Fruit fly (Drosophila melanogaster) whole organism: Measurements from ENCODE around the gene Kdm2.

Experiments
- psq ChIP-seq: fragments of >200 bp; optimal IDR thresholded peaks from 2 replicates; lab custom pipeline; 2017
- usp ChIP-seq: fragments of >200 bp; optimal IDR thresholded peaks from 2 replicates; lab custom pipeline; 2017; ENCODE audit warnings: missing biosample characterization, missing genetic modification characterization, mixed read lengths

DNA sequence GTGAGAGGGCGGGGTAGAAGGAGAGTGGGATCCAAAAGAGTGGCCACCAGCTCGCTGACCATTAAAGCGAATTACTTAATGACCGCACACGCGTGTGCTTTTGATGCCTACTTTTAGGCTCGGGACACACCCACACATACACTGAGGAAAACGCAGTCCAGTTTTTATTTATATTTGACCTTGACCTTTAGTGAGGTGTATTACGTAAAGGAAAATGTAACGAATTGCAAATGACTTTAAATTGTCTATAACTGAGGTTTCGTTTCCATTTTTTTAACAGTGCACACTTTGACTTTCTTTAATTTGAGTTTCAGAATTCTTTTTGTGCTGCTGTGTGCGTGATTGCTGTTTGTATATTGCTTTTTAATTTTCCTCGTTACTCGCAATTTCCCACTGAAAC is 33.0 kb downstream of the Kdm2 start:
- TF ChIP-seq psq (lab: Kevin White, UChicago) (no peak), usp (GFP tag; lab: Kevin White, UChicago) (no peak)
